Worm (Caenorhabditis elegans): ENCODE data around the gene wdr-54.

wdr-54 gene

ce11 chrX:873634-874033 is 44.9 kb downstream of the wdr-54 start:
- TF ChIP-seq F13H6.1 (tag; optimal IDR thresholded peaks at IDR 0.05) (no peak), elt-3 (tag; optimal IDR thresholded peaks at IDR 0.05) (no peak), lin-39 (tag; optimal IDR thresholded peaks at IDR 0.05) (no peak), unc-62 (GFP tag; optimal IDR thresholded peaks at IDR 0.05) (no peak), zag-1 (tag; optimal IDR thresholded peaks at IDR 0.05) (no peak), skn-1 (tag; optimal IDR thresholded peaks at IDR 0.05) (no peak), snpc-4 (tag; optimal IDR thresholded peaks at IDR 0.05) (no peak), ama-1 (optimal IDR thresholded peaks at IDR 0.05) (no peak), ztf-4 (tag; optimal IDR thresholded peaks at IDR 0.05) (no peak), unc-39 (tag; optimal IDR thresholded peaks at IDR 0.05) (no peak), nhr-10 (tag; optimal IDR thresholded peaks at IDR 0.05) (no peak), nhr-6 (tag; optimal IDR thresholded peaks at IDR 0.05) (no peak), nhr-12 (tag; optimal IDR thresholded peaks at IDR 0.05) (no peak), nhr-25 (tag; optimal IDR thresholded peaks at IDR 0.05) (no peak), mdl-1 (tag; optimal IDR thresholded peaks at IDR 0.05) (no peak), blmp-1 (tag; optimal IDR thresholded peaks at IDR 0.05; ENCODE audit: insufficient read depth) (no peak)

ce11 chrX:876935-877334 is 48.2 kb downstream of the wdr-54 start, which contains the start of gene ZC13.1:
TSS of gene ZC13.1 (plus strand) at chrX:877239.
- TF ChIP-seq nhr-77 (tag; optimal IDR thresholded peaks at IDR 0.05) (no peak), fos-1 (tag; optimal IDR thresholded peaks at IDR 0.05) (peak; percentile 85), gmeb-1 (tag; optimal IDR thresholded peaks at IDR 0.05) (peak; percentile 35), sem-4 (tag; optimal IDR thresholded peaks at IDR 0.05) (peak; percentile 55), lin-39 (tag; optimal IDR thresholded peaks at IDR 0.05) (no peak), ceh-16 (tag; optimal IDR thresholded peaks at IDR 0.05) (no peak), mab-5 (tag; optimal IDR thresholded peaks at IDR 0.05) (no peak), unc-55 (GFP tag; optimal IDR thresholded peaks at IDR 0.05) (peak; percentile 80), zag-1 (tag; optimal IDR thresholded peaks at IDR 0.05) (peak; percentile 38), sma-3 (GFP tag; optimal IDR thresholded peaks at IDR 0.05) (peak; percentile 55), nhr-6 (tag; optimal IDR thresholded peaks at IDR 0.05) (no peak), nhr-25 (tag; optimal IDR thresholded peaks at IDR 0.05) (peak; percentile 69), elt-3 (tag; optimal IDR thresholded peaks at IDR 0.05) (no peak), lin-11 (tag; optimal IDR thresholded peaks at IDR 0.05) (peak; percentile 33), lin-13 (GFP tag; optimal IDR thresholded peaks at IDR 0.05) (peak; percentile 75), ceh-82 (tag; optimal IDR thresholded peaks at IDR 0.05) (no peak), nhr-129 (tag; optimal IDR thresholded peaks at IDR 0.05) (peak; percentile 94), snpc-4 (tag; optimal IDR thresholded peaks at IDR 0.05) (peak; percentile 4), mbf-1 (tag; optimal IDR thresholded peaks at IDR 0.05) (no peak), crh-2 (tag; optimal IDR thresholded peaks at IDR 0.05) (peak; percentile 64), Y55F3AM.14 (GFP tag; optimal IDR thresholded peaks at IDR 0.05) (no peak), egl-27 (tag; optimal IDR thresholded peaks at IDR 0.05) (peak; percentile 4), lsy-2 (tag; optimal IDR thresholded peaks at IDR 0.05) (peak; percentile 6 to 67), C34F6.9 (tag; optimal IDR thresholded peaks at IDR 0.05) (peak; percentile 87), R02D3.7 (tag; optimal IDR thresholded peaks at IDR 0.05) (no peak), F13H6.1 (tag; optimal IDR thresholded peaks at IDR 0.05) (peak; percentile 40), sma-9 (GFP tag; optimal IDR thresholded peaks at IDR 0.05) (peak; percentile 60), sma-9 (tag; optimal IDR thresholded peaks at IDR 0.05) (no peak), skn-1 (tag; optimal IDR thresholded peaks at IDR 0.05) (no peak), ZK546.5 (tag; optimal IDR thresholded peaks at IDR 0.05) (no peak), blmp-1 (tag; optimal IDR thresholded peaks at IDR 0.05; ENCODE audit: insufficient read depth) (peak; percentile 92), nhr-12 (tag; optimal IDR thresholded peaks at IDR 0.05) (no peak)

ce11 chrX:880367-880766 is 51.7 kb downstream of the wdr-54 start, which contains the start of gene ZC13.2:
TSS of gene ZC13.2 (plus strand) at chrX:880667.
- no peak for TF ChIP-seq mdl-1 (tag; optimal IDR thresholded peaks at IDR 0.05)
- TF ChIP-seq lin-11 (tag; optimal IDR thresholded peaks at IDR 0.05) = peak; percentile 31

All from whole organism, L2 larva.